Fruit fly (Drosophila melanogaster) Kc167 (cell line): Measurements from ENCODE around the gene pb.

ENCODE experiments used
- Myc ChIP-seq: fragments of >200 bp; optimal IDR thresholded peaks from 2 replicates; lab custom pipeline; 2017; ENCODE audit warnings: missing external identifiers
- Sin3A ChIP-seq: fragments of >200 bp; optimal IDR thresholded peaks from 2 replicates; lab custom pipeline; 2018; ENCODE audit warnings: missing external identifiers
- h ChIP-seq: fragments of >200 bp; optimal IDR thresholded peaks from 3 replicates; lab custom pipeline; 2018; ENCODE audit warnings: missing external identifiers
- insv ChIP-seq: fragments of >200 bp; optimal IDR thresholded peaks from 3 replicates; lab custom pipeline; 2018; ENCODE audit warnings: missing external identifiers
- psq ChIP-seq: fragments of >200 bp; optimal IDR thresholded peaks from 2 replicates; lab custom pipeline; 2017; ENCODE audit warnings: missing external identifiers
- ttk ChIP-seq: sonication (Bioruptor generic); optimal IDR thresholded peaks from 2 replicates; lab custom pipeline; 2017; ENCODE audit warnings: missing external identifiers

Gene pb

DNA sequence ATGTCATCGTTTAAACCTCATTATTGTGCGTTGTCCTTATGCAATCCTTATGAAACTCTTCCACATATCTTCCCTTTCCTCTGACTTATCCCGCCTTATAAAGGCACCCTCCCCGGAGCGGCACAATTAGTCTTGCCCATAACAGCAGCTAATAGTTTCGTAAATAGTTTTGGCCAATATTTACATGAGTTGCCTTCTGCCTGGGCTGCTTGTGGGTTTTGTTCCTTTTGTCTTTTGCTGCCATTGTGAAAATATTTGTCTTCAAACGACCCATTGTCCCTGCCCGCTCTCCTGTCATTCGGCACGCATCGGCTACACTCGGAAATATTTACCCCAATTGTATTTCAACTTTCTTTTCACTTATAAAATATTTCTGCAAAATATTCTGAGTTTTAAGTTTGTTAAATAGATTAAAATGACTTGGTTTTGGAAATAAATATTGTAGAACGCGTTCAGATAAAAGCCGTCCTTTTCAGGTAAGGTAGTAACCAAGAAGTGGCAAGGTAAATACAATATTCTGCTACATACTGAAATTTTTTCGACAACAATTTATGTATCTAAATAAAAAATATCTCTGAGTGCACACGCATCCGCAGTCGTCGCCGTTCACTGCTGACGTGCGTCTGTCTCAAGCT, 18.2 kb downstream of the pb start:
- TF ChIP-seq psq (no peak), h (lab: Kevin White, UChicago) (no peak), Sin3A (no peak), ttk (lab: Kevin White, UChicago) (no peak)

DNA sequence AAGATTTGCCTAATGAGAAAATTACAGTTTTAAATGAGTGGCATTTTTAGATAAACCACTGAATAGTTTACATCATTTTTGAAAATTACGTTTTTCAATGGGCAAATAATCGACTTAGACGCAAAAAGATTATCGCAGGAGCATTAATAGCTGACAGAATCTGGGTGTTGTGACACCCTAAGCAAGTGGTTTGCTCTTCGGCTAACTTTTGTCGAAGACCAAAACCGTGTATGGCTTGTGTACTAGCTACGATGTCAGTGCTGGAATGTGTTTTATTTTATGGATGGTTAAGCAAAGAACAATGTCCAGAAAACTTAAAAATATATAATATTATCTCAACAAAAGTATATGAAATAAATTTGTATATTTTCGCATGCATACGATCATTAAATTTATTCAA, 33.0 kb downstream of the pb start:
- TF ChIP-seq Myc (lab: Kevin White, UChicago): no peak
- TF ChIP-seq psq: no peak
- no peak for TF ChIP-seq h (lab: Kevin White, UChicago)
- TF ChIP-seq ttk (lab: Kevin White, UChicago): no peak
- no peak for TF ChIP-seq Sin3A
- TF ChIP-seq insv (lab: Kevin White, UChicago): no peak

DNA sequence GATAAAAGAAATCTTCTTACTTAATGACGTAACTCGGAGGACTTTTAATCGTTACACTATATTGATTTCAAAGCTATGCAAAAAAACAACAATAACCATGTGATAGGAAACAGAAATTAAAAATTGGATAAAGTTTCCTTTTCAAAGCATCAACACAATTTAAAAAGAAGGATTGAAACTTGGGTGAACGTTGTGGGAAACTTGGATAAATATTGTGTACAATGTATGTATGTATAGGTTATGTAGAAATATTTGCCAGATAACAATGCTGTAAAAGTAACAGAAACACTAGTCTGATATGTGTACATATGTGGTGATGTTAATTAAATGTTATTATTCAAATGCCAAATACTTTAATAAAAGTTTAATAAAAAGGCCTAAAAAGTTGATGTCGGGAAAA, 35.5 kb downstream of the pb start:
- no peak for TF ChIP-seq Myc (lab: Kevin White, UChicago)
- TF ChIP-seq insv (lab: Kevin White, UChicago): no peak
- no peak for TF ChIP-seq Sin3A

dm6 chr3R:6703784-6704183, 38.1 kb downstream of the pb start, which contains the start of gene Ccp84Aa:
Gene Ccp84Aa, plus strand, starts transcription at chr3R:6704084.
- TF ChIP-seq Sin3A (no peak), insv (lab: Kevin White, UChicago) (no peak), ttk (lab: Kevin White, UChicago) (no peak), Myc (lab: Kevin White, UChicago) (no peak), h (lab: Kevin White, UChicago) (no peak), psq (no peak)

- no peak for TF ChIP-seq insv (lab: Kevin White, UChicago)
- TF ChIP-seq Myc (lab: Kevin White, UChicago): no peak
- TF ChIP-seq Sin3A: no peak
- TF ChIP-seq psq: no peak
- TF ChIP-seq ttk (lab: Kevin White, UChicago): no peak
Observed at dm6 chr3R:6702777-6703176, 39.1 kb downstream of the pb start, which contains the start of gene Ccp84Ab. Gene Ccp84Ab, minus strand, starts transcription at chr3R:6702877.

DNA sequence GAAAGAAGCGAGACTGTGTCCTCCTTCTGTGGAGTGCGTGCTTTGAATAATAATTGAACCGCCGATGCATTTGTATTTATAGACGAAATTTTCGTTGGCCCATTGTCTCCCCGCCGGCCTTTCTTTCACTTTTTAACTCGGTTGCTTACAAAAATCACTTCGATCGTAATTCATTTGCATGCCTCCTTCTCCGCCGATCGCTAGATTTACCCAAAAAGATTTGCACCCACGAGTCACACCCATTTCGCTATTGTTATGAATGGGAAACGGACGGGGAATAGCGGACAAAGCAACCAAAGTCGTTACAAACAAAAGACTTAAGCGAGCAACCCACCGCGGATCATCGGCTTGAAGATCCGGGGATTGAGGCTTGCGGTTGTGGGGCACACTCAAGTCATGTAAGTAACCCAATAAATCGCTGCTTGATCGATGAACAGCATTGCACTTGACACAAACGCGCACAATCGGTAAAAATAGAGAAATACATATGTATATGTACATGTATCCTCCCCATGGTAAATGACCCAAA, 45.6 kb downstream of the pb start, which contains the start of gene Ccp84Ac:
Ccp84Ac (minus strand) TSS at position 51 of the 529 bp plus-strand sequence.
- TF ChIP-seq Myc (lab: Kevin White, UChicago) (no peak), psq (no peak), h (lab: Kevin White, UChicago) (no peak), insv (lab: Kevin White, UChicago) (no peak), ttk (lab: Kevin White, UChicago) (no peak), Sin3A (no peak)

dm6 chr3R:6692432-6692831, 49.4 kb downstream of the pb start, which contains the start of gene Ccp84Ad:
Gene Ccp84Ad, plus strand, starts transcription at chr3R:6692732.
- TF ChIP-seq insv (lab: Kevin White, UChicago) (no peak), Sin3A (no peak), h (lab: Kevin White, UChicago) (no peak), ttk (lab: Kevin White, UChicago) (no peak), psq (no peak), Myc (lab: Kevin White, UChicago) (no peak)

DNA sequence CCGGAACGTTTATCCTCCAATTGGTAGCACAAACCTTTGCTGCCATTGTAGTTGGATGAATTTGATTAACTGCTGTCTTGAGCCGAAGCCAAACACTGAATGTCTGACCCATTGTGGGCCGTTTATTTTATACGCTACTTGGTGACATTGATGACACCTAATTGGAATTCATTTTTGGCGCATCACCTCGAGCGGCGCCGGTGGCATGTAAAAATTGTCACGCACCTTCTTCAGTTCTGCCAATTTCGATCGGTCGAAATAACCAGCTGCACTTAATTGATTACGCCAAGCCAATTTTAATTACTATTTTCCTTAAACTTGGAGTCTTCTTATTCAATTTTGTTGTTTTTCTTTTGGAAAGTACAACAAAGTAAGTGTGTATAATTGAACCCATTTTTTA, 50.2 kb downstream of the pb start, which contains the start of gene Ccp84Ae:
Ccp84Ae (minus strand) TSS at position 101 of the 400 bp plus-strand sequence.
- TF ChIP-seq Sin3A (no peak), Myc (lab: Kevin White, UChicago) (no peak), ttk (lab: Kevin White, UChicago) (no peak), insv (lab: Kevin White, UChicago) (no peak), psq (no peak), h (lab: Kevin White, UChicago) (no peak)

DNA sequence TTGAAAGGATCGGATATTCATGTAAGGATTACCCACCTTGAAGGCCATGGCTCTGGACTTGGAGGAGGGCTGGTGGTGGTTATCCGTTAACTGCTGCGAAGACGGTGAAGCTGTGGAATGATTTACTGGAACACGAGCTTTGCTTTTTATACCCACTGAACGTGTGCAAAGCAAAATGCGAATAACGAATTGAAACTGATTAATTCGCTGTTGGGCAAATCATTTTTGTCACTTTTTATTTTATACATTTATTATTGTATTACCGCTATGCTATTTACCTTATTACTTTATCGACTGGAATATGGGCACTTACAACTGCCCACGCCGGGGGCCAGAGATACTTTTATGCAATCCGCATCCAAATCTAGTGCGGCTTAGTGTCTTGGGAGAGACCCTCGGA, 51.7 kb downstream of the pb start, which contains the start of gene Ccp84Af:
Ccp84Af (minus strand) TSS at position 101 of the 400 bp plus-strand sequence.
- TF ChIP-seq Myc (lab: Kevin White, UChicago): no peak
- TF ChIP-seq ttk (lab: Kevin White, UChicago): no peak
- no peak for TF ChIP-seq insv (lab: Kevin White, UChicago)

dm6 chr3R:6688160-6688559, 53.7 kb downstream of the pb start:
- TF ChIP-seq ttk (lab: Kevin White, UChicago): no peak
- no peak for TF ChIP-seq psq
- no peak for TF ChIP-seq h (lab: Kevin White, UChicago)
- no peak for TF ChIP-seq Myc (lab: Kevin White, UChicago)
- TF ChIP-seq insv (lab: Kevin White, UChicago): no peak
- no peak for TF ChIP-seq Sin3A

DNA sequence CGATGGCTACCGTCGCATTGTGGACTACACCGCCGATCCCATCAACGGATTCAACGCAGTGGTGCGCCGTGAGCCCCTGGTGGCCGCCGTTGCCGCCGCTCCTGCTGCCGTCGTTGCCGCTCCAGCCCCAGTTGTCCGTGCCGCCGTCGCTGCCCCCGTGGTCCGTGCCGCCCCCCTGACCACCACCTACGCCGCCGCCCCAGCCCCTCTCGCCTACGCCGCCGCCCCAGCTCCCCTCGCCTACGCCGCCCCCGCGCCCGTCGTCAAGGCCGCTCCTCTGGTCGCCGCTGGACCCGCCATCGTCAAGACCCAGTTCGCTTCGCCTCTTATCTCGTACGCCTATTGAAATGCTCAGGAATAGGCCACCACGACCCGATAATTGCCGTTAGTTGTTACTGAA, 54.6 kb downstream of the pb start:
- TF ChIP-seq Sin3A (no peak), psq (no peak), ttk (lab: Kevin White, UChicago) (no peak)

dm6 chr3R:6686428-6686827, 55.4 kb downstream of the pb start, which contains the start of gene Ccp84Ag:
Gene Ccp84Ag, plus strand, starts transcription at chr3R:6686728.
- TF ChIP-seq Myc (lab: Kevin White, UChicago) (no peak), psq (no peak), insv (lab: Kevin White, UChicago) (no peak), Sin3A (no peak), h (lab: Kevin White, UChicago) (no peak), ttk (lab: Kevin White, UChicago) (no peak)

- TF ChIP-seq ttk (lab: Kevin White, UChicago): no peak
- TF ChIP-seq insv (lab: Kevin White, UChicago): no peak
- no peak for TF ChIP-seq psq
- TF ChIP-seq Sin3A: no peak
Observed at dm6 chr3R:6684145-6684544, 57.7 kb downstream of the pb start, which contains the start of gene Edg84A. Gene Edg84A, plus strand, starts transcription at chr3R:6684445.
